Worm (Caenorhabditis elegans) whole organism, mixed stage, embryonic: ENCODE data around the gene T26A8.3.

Experiments used
- blmp-1 ChIP-seq: fragments of 150-350 bp; optimal IDR thresholded peaks from 2 replicates; lab custom pipeline; 2014; ENCODE audit warnings: missing biosample characterization, missing genetic modification characterization
- cnd-1 ChIP-seq: fragments of 200-800 bp; sonication (Bioruptor generic); optimal IDR thresholded peaks from 2 replicates; lab custom pipeline; 2018; ENCODE audit warnings: mild to moderate bottlenecking, missing genetic modification characterization, missing compliant biosample characterization
- elt-3 ChIP-seq: fragments of 150-350 bp; optimal IDR thresholded peaks from 2 replicates; lab custom pipeline; 2014; ENCODE audit warnings: missing biosample characterization, missing genetic modification characterization
- hlh-1 ChIP-seq: fragments of 150-350 bp; optimal IDR thresholded peaks from 2 replicates; lab custom pipeline; 2014; ENCODE audit warnings: missing biosample characterization, missing genetic modification reagents, missing genetic modification characterization
- nhr-237 ChIP-seq: fragments of 150-350 bp; optimal IDR thresholded peaks from 2 replicates; lab custom pipeline; 2014; ENCODE audit warnings: missing biosample characterization, missing genetic modification characterization
- nhr-28 ChIP-seq: fragments of 150-350 bp; optimal IDR thresholded peaks from 2 replicates; lab custom pipeline; 2014; ENCODE audit warnings: missing biosample characterization, missing genetic modification characterization
- pha-4 ChIP-seq: fragments of 150-350 bp; optimal IDR thresholded peaks from 2 replicates; lab custom pipeline; 2018; ENCODE audit warnings: missing biosample characterization, missing genetic modification reagents, missing genetic modification characterization
- snpc-4 ChIP-seq: fragments of 150-350 bp; optimal IDR thresholded peaks from 2 replicates; lab custom pipeline; 2014; ENCODE audit warnings: missing biosample characterization, missing genetic modification characterization
- ztf-11 ChIP-seq: fragments of 150-350 bp; optimal IDR thresholded peaks from 2 replicates; lab custom pipeline; 2014; ENCODE audit warnings: missing biosample characterization, missing genetic modification characterization

DNA sequence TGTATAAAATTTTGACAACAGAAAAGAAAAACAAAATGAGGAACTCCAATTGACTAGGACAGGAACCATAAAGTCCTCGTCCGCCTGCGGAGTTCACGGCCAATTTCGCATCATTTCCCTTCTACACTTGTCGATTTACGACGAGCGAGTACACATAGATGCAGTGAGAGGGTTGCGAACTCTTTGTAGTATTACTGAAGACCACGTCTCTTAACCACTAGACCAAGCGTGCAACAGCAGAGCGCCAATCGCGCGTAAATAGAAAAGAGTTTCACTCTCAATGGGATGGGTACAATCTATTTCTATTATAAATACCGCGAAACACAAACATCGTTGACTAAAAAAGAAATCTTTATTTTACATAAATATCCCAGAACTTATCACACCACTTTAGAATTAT is 51.1 kb downstream of the T26A8.3 start:
- TF ChIP-seq elt-3 (tag; lab: Kevin White, UChicago): no peak
- TF ChIP-seq pha-4 (tag; lab: Kevin White, UChicago): peak; percentile 80
- TF ChIP-seq nhr-28 (tag; lab: Kevin White, UChicago): peak; percentile 54
- TF ChIP-seq blmp-1 (tag; lab: Kevin White, UChicago): no peak
- no peak for TF ChIP-seq snpc-4
- TF ChIP-seq cnd-1 (tag; lab: Kevin White, UChicago): peak; percentile 95
- TF ChIP-seq ztf-11 (tag; lab: Kevin White, UChicago): peak; percentile 4
- TF ChIP-seq nhr-237 (tag; lab: Kevin White, UChicago): peak; percentile 38
- peak; percentile 15 for TF ChIP-seq hlh-1 (tag; lab: Kevin White, UChicago)
